Worm (Caenorhabditis elegans) whole organism, L2 larva: ENCODE measurements around the gene zig-10.

ENCODE experiments used
- C34F6.9 ChIP-seq: fragments of 150-350 bp; optimal IDR thresholded peaks from 2 replicates; lab custom pipeline; 2014; ENCODE audit warnings: missing biosample characterization, missing genetic modification characterization
- F13H6.1 ChIP-seq: sonication (generic microtip); optimal IDR thresholded peaks from 2 replicates; lab custom pipeline; 2016; ENCODE audit warnings: missing genetic modification characterization, missing compliant biosample characterization
- Y55F3AM.14 ChIP-seq: fragments of 200-800 bp; sonication (Bioruptor generic); optimal IDR thresholded peaks from 2 replicates; lab custom pipeline; 2018; ENCODE audit warnings: mild to moderate bottlenecking, missing genetic modification characterization, missing compliant biosample characterization
- alr-1 ChIP-seq: fragments of 150-350 bp; optimal IDR thresholded peaks from 2 replicates; lab custom pipeline; 2014; ENCODE audit warnings: missing biosample characterization, missing genetic modification characterization
- ama-1 ChIP-seq: fragments of 150-350 bp; optimal IDR thresholded peaks from 2 replicates; lab custom pipeline; 2018; ENCODE audit warnings: inconsistent platforms
- blmp-1 ChIP-seq: sonication (generic microtip); optimal IDR thresholded peaks from 2 replicates; lab custom pipeline; 2017; ENCODE audit warnings: missing genetic modification characterization, mild to moderate bottlenecking, missing compliant biosample characterization, antibody characterized with exemption, moderate library complexity; ENCODE audit not compliant: insufficient read depth
- ceh-16 ChIP-seq: fragments of 150-350 bp; optimal IDR thresholded peaks from 2 replicates; lab custom pipeline; 2014; ENCODE audit warnings: missing biosample characterization, missing genetic modification characterization
- crh-2 ChIP-seq: sonication (generic microtip); optimal IDR thresholded peaks from 2 replicates; lab custom pipeline; 2017; ENCODE audit warnings: missing biosample characterization, missing genetic modification characterization
- dmd-4 ChIP-seq: sonication (generic microtip); optimal IDR thresholded peaks from 2 replicates; lab custom pipeline; 2017; ENCODE audit warnings: missing biosample characterization, missing genetic modification characterization
- elt-1 ChIP-seq: fragments of 150-350 bp; optimal IDR thresholded peaks from 2 replicates; lab custom pipeline; 2014; ENCODE audit warnings: missing biosample characterization, missing genetic modification characterization
- elt-3 ChIP-seq: sonication (generic microtip); optimal IDR thresholded peaks from 2 replicates; lab custom pipeline; 2017; ENCODE audit warnings: missing biosample characterization, missing genetic modification characterization
- fos-1 ChIP-seq: fragments of 150-350 bp; optimal IDR thresholded peaks from 2 replicates; lab custom pipeline; 2014; ENCODE audit warnings: missing biosample characterization, missing genetic modification characterization
- gmeb-1 ChIP-seq: fragments of 150-350 bp; optimal IDR thresholded peaks from 2 replicates; lab custom pipeline; 2014; ENCODE audit warnings: missing biosample characterization, missing genetic modification characterization
- lsy-2 ChIP-seq, 2 experiments: fragments of 150-350 bp in 1 of 2; sonication (generic microtip) in 1 of 2; optimal IDR thresholded peaks; 2 replicates each; lab custom pipeline; 2014 to 2017; ENCODE audit warnings: missing biosample characterization in 2 of 2, missing genetic modification characterization in 2 of 2
- mab-5 ChIP-seq: fragments of 150-350 bp; optimal IDR thresholded peaks from 2 replicates; lab custom pipeline; 2014; ENCODE audit warnings: missing biosample characterization, missing genetic modification characterization
- mbf-1 ChIP-seq: sonication (generic microtip); optimal IDR thresholded peaks from 2 replicates; lab custom pipeline; 2017; ENCODE audit warnings: missing biosample characterization, missing genetic modification characterization
- nhr-10 ChIP-seq: sonication (generic microtip); optimal IDR thresholded peaks from 2 replicates; lab custom pipeline; 2017; ENCODE audit warnings: missing biosample characterization, missing genetic modification characterization
- nhr-12 ChIP-seq: fragments of 150-350 bp; optimal IDR thresholded peaks from 2 replicates; lab custom pipeline; 2014; ENCODE audit warnings: missing biosample characterization, missing genetic modification characterization
- nhr-129 ChIP-seq: fragments of 150-350 bp; optimal IDR thresholded peaks from 2 replicates; lab custom pipeline; 2014; ENCODE audit warnings: missing biosample characterization, missing genetic modification characterization
- nhr-21 ChIP-seq: fragments of 150-350 bp; optimal IDR thresholded peaks from 2 replicates; lab custom pipeline; 2014; ENCODE audit warnings: missing biosample characterization, missing genetic modification characterization
- nhr-25 ChIP-seq: fragments of 150-350 bp; sonication (generic microtip); optimal IDR thresholded peaks from 3 replicates; lab custom pipeline; 2014; ENCODE audit warnings: missing biosample characterization, missing genetic modification characterization
- nhr-6 ChIP-seq: fragments of 150-350 bp; optimal IDR thresholded peaks from 2 replicates; lab custom pipeline; 2014; ENCODE audit warnings: missing biosample characterization, missing genetic modification characterization
- sem-4 ChIP-seq: fragments of 150-350 bp; optimal IDR thresholded peaks from 2 replicates; lab custom pipeline; 2014; ENCODE audit warnings: missing biosample characterization, missing genetic modification reagents, missing genetic modification characterization
- sma-3 ChIP-seq: sonication (generic microtip); optimal IDR thresholded peaks from 2 replicates; lab custom pipeline; 2016; ENCODE audit warnings: missing genetic modification reagents, missing genetic modification characterization, missing compliant biosample characterization
- sma-9 ChIP-seq, 2 experiments: fragments of 150-350 bp in 1 of 2; sonication (generic microtip) in 1 of 2; optimal IDR thresholded peaks; 2 replicates each; lab custom pipeline; 2014 to 2016; ENCODE audit warnings: missing genetic modification characterization in 2 of 2, mild to moderate bottlenecking in 1 of 2, missing biosample characterization in 1 of 2, missing compliant biosample characterization in 1 of 2, missing genetic modification reagents in 1 of 2, moderate library complexity in 1 of 2
- snpc-4 ChIP-seq: fragments of 150-350 bp; optimal IDR thresholded peaks from 2 replicates; lab custom pipeline; 2014; ENCODE audit warnings: missing biosample characterization, missing genetic modification characterization
- unc-39 ChIP-seq: fragments of 150-350 bp; optimal IDR thresholded peaks from 2 replicates; lab custom pipeline; 2014; ENCODE audit warnings: missing biosample characterization, missing genetic modification characterization
- unc-62 ChIP-seq: fragments of 150-350 bp; optimal IDR thresholded peaks from 2 replicates; lab custom pipeline; 2014; ENCODE audit warnings: missing biosample characterization, missing genetic modification reagents, missing genetic modification characterization
- zag-1 ChIP-seq: fragments of 150-350 bp; optimal IDR thresholded peaks from 2 replicates; lab custom pipeline; 2014; ENCODE audit warnings: missing biosample characterization, missing genetic modification characterization
- ztf-1 ChIP-seq: fragments of 200-800 bp; sonication (Bioruptor generic); conservative IDR thresholded peaks from 2 replicates; pipeline ENCODE4 v1.3.6; 2022; ENCODE audit warnings: missing genetic modification characterization, missing compliant biosample characterization
- ztf-11 ChIP-seq: sonication (generic microtip); optimal IDR thresholded peaks from 2 replicates; lab custom pipeline; 2017; ENCODE audit warnings: missing biosample characterization, missing genetic modification characterization
- ztf-4 ChIP-seq: fragments of 150-350 bp; optimal IDR thresholded peaks from 2 replicates; lab custom pipeline; 2014; ENCODE audit warnings: missing biosample characterization, missing genetic modification characterization

The zig-10 gene

ce11 chrII:6409098-6409497 is 10.6 kb downstream of the zig-10 start:
- no peak for TF ChIP-seq ceh-16
- no peak for TF ChIP-seq mab-5 (tag; lab: Kevin White, UChicago)
- no peak for TF ChIP-seq sem-4
- TF ChIP-seq ama-1 (lab: Kevin White, UChicago): no peak
- no peak for TF ChIP-seq ztf-11 (tag; lab: Kevin White, UChicago)
- TF ChIP-seq ztf-1 (GFP tag; lab: Robert Waterston, UW): no peak
- no peak for TF ChIP-seq sma-9 (GFP tag; optimal IDR thresholded peaks at IDR 0.05; lab: Kevin White, UChicago)
- TF ChIP-seq sma-9 (tag; optimal IDR thresholded peaks at IDR 0.05; lab: Kevin White, UChicago): no peak
- TF ChIP-seq zag-1 (tag; lab: Kevin White, UChicago): no peak
- no peak for TF ChIP-seq lsy-2 (tag; optimal IDR thresholded peaks at IDR 0.05; lab: Kevin White, UChicago)
- no peak for TF ChIP-seq snpc-4 (tag; lab: Kevin White, UChicago)
- TF ChIP-seq unc-39 (tag; lab: Kevin White, UChicago): no peak
- TF ChIP-seq nhr-6 (tag; lab: Kevin White, UChicago): no peak
- TF ChIP-seq elt-3 (tag; lab: Kevin White, UChicago): no peak
- no peak for TF ChIP-seq nhr-21 (tag; lab: Kevin White, UChicago)
- no peak for TF ChIP-seq nhr-12 (tag; lab: Kevin White, UChicago)
- TF ChIP-seq C34F6.9: no peak
- TF ChIP-seq sma-3: no peak
- TF ChIP-seq, all 48 proteins: peak for 0

- TF ChIP-seq nhr-6 (tag; lab: Kevin White, UChicago) (no peak), F13H6.1 (no peak), ztf-4 (no peak)
- TF ChIP-seq, all 48 proteins: peak for 0
Observed at ce11 chrII:6410181-6410580, 11.7 kb downstream of the zig-10 start, which contains the start of gene T25D10.4. Gene T25D10.4 (minus strand): TSS chrII:6410281.

ce11 chrII:6411660-6412451 is 13.3 kb downstream of the zig-10 start:
- peak; percentile 26 for TF ChIP-seq ceh-16
- TF ChIP-seq mbf-1 (tag; lab: Kevin White, UChicago): no peak

ce11 chrII:6413788-6414187 is 15.3 kb downstream of the zig-10 start:
- TF ChIP-seq F13H6.1: peak; percentile 40
- no peak for TF ChIP-seq nhr-6 (tag; lab: Kevin White, UChicago)
- TF ChIP-seq sma-9 (GFP tag; optimal IDR thresholded peaks at IDR 0.05; lab: Kevin White, UChicago): peak; percentile 49
- no peak for TF ChIP-seq sma-9 (tag; optimal IDR thresholded peaks at IDR 0.05; lab: Kevin White, UChicago)
- TF ChIP-seq gmeb-1 (tag; lab: Kevin White, UChicago): peak; percentile 15
- peak; percentile 64 for TF ChIP-seq fos-1
- peak; percentile 20 for TF ChIP-seq crh-2
- no peak for TF ChIP-seq nhr-129 (tag; lab: Kevin White, UChicago)
- no peak for TF ChIP-seq Y55F3AM.14 (GFP tag; lab: Kevin White, UChicago)

ce11 chrII:6417999-6418398 is 19.5 kb downstream of the zig-10 start:
- TF ChIP-seq nhr-10 (tag; lab: Kevin White, UChicago) (no peak), ztf-4 (no peak), crh-2 (no peak), sem-4 (no peak), ceh-16 (no peak), nhr-21 (tag; lab: Kevin White, UChicago) (no peak), elt-1 (no peak), ztf-11 (tag; lab: Kevin White, UChicago) (no peak), snpc-4 (tag; lab: Kevin White, UChicago) (no peak), unc-62 (GFP tag; lab: Kevin White, UChicago) (no peak), alr-1 (tag; lab: Kevin White, UChicago) (no peak), unc-39 (tag; lab: Kevin White, UChicago) (no peak), mab-5 (tag; lab: Kevin White, UChicago) (no peak), sma-3 (no peak), ama-1 (lab: Kevin White, UChicago) (no peak), mbf-1 (tag; lab: Kevin White, UChicago) (no peak)

- no peak for TF ChIP-seq C34F6.9
- no peak for TF ChIP-seq lsy-2 (tag; optimal IDR thresholded peaks at IDR 0.05; lab: Kevin White, UChicago)
- no peak for TF ChIP-seq Y55F3AM.14 (GFP tag; lab: Kevin White, UChicago)
- TF ChIP-seq nhr-25 (tag; lab: Kevin White, UChicago): peak; percentile 33
- TF ChIP-seq blmp-1 (tag; lab: Kevin White, UChicago): peak; percentile 1
- TF ChIP-seq dmd-4: no peak
- peak; percentile 80 for TF ChIP-seq ceh-16
- no peak for TF ChIP-seq nhr-12 (tag; lab: Kevin White, UChicago)
- no peak for TF ChIP-seq snpc-4 (tag; lab: Kevin White, UChicago)
- no peak for TF ChIP-seq sma-3
- no peak for TF ChIP-seq zag-1 (tag; lab: Kevin White, UChicago)
- TF ChIP-seq crh-2: no peak
- TF ChIP-seq ztf-1 (GFP tag; lab: Robert Waterston, UW): no peak
- no peak for TF ChIP-seq ama-1 (lab: Kevin White, UChicago)
- TF ChIP-seq sma-9 (GFP tag; optimal IDR thresholded peaks at IDR 0.05; lab: Kevin White, UChicago): no peak
- no peak for TF ChIP-seq sma-9 (tag; optimal IDR thresholded peaks at IDR 0.05; lab: Kevin White, UChicago)
- no peak for TF ChIP-seq mab-5 (tag; lab: Kevin White, UChicago)
- no peak for TF ChIP-seq mbf-1 (tag; lab: Kevin White, UChicago)
- TF ChIP-seq, all 48 proteins: peak for 3
Observed at ce11 chrII:6419163-6419562, 20.7 kb downstream of the zig-10 start.
